Worm (Caenorhabditis elegans) whole organism, L1 larva: Measurements from ENCODE around the gene col-71.
A peak's percentile ranks its signal among the peaks of the same experiment; 100 is the strongest.

ENCODE experiments used
- alr-1 ChIP-seq: fragments of 200-800 bp; sonication (Bioruptor generic); optimal IDR thresholded peaks from 2 replicates; lab custom pipeline; 2018; ENCODE audit warnings: borderline replicate concordance, mild to moderate bottlenecking, missing genetic modification characterization, missing compliant biosample characterization
- ama-1 ChIP-seq: fragments of 150-350 bp; optimal IDR thresholded peaks from 2 replicates; lab custom pipeline; 2014
- blmp-1 ChIP-seq: fragments of 150-350 bp; optimal IDR thresholded peaks from 2 replicates; lab custom pipeline; 2014; ENCODE audit warnings: missing biosample characterization, missing genetic modification characterization
- ceh-63 ChIP-seq: fragments of 200-800 bp; sonication (Bioruptor generic); optimal IDR thresholded peaks from 2 replicates; lab custom pipeline; 2018; ENCODE audit warnings: mild to moderate bottlenecking, missing genetic modification characterization, missing compliant biosample characterization
- ceh-88 ChIP-seq: fragments of 200-800 bp; sonication (Bioruptor generic); IDR thresholded peaks from 2 replicates; pipeline ENCODE4 v1.3.6; 2022; ENCODE audit warnings: missing genetic modification characterization, missing compliant biosample characterization
- ceh-90 ChIP-seq: sonication (generic microtip); optimal IDR thresholded peaks from 2 replicates; lab custom pipeline; 2016; ENCODE audit warnings: missing genetic modification characterization, missing compliant biosample characterization
- efl-1 ChIP-seq, 4 experiments: fragments of 150-350 bp; optimal IDR thresholded peaks in 3 of 4; peaks in 1 of 4; 1 replicate in 1 of 4; 2 replicates in 3 of 4; lab custom pipeline; 2014; ENCODE audit warnings: missing biosample characterization in 2 of 4, missing genetic modification characterization in 2 of 4, missing genetic modification reagents in 2 of 4
- efl-3 ChIP-seq: fragments of 200-800 bp; sonication (Bioruptor generic); optimal IDR thresholded peaks from 2 replicates; lab custom pipeline; 2018; ENCODE audit warnings: mild to moderate bottlenecking, missing genetic modification characterization, missing compliant biosample characterization
- egl-13 ChIP-seq: sonication (generic microtip); optimal IDR thresholded peaks from 2 replicates; lab custom pipeline; 2016; ENCODE audit warnings: missing genotype, missing genetic modification reagents, missing genetic modification characterization, missing compliant biosample characterization
- egl-27 ChIP-seq, 2 experiments: fragments of 150-350 bp in 1 of 2; sonication (generic microtip); optimal IDR thresholded peaks; 3 replicates each; lab custom pipeline; 2017 to 2018; ENCODE audit warnings: missing biosample characterization in 2 of 2, missing genetic modification characterization in 2 of 2, missing genetic modification reagents in 2 of 2
- elt-2 ChIP-seq: sonication (generic microtip); optimal IDR thresholded peaks from 2 replicates; lab custom pipeline; 2016; ENCODE audit warnings: missing genetic modification characterization, mild to moderate bottlenecking, inconsistent platforms, missing compliant biosample characterization, missing genetic modification reagents
- elt-3 ChIP-seq, 6 experiments: fragments of 150-350 bp in 1 of 6; sonication (generic microtip); optimal IDR thresholded peaks; 2 replicates each; lab custom pipeline; 2017 to 2018; ENCODE audit warnings: missing biosample characterization in 6 of 6, missing genetic modification characterization in 6 of 6, inconsistent platforms in 1 of 6
- fkh-4 ChIP-seq: sonication (generic microtip); optimal IDR thresholded peaks from 2 replicates; lab custom pipeline; 2016; ENCODE audit warnings: missing compliant biosample characterization, missing genetic modification characterization, borderline replicate concordance
- fkh-8 ChIP-seq: sonication (generic microtip); optimal IDR thresholded peaks from 2 replicates; lab custom pipeline; 2016; ENCODE audit warnings: mild to moderate bottlenecking, missing genetic modification characterization, missing compliant biosample characterization
- hpl-2 ChIP-seq: fragments of 150-350 bp; optimal IDR thresholded peaks from 2 replicates; lab custom pipeline; 2014; ENCODE audit warnings: missing biosample characterization, missing genetic modification reagents, missing genetic modification characterization
- lin-15B ChIP-seq: fragments of 150-350 bp; sonication (generic microtip); optimal IDR thresholded peaks from 3 replicates; lab custom pipeline; 2014; ENCODE audit warnings: missing biosample characterization, missing genetic modification characterization
- lin-35 ChIP-seq, 2 experiments: fragments of 150-350 bp; optimal IDR thresholded peaks; 2 replicates each; lab custom pipeline; 2014; ENCODE audit warnings: missing biosample characterization in 2 of 2, missing genetic modification characterization in 2 of 2, missing genetic modification reagents in 2 of 2
- lir-3 ChIP-seq: sonication (generic microtip); optimal IDR thresholded peaks from 2 replicates; lab custom pipeline; 2016; ENCODE audit warnings: mild to moderate bottlenecking, missing genetic modification characterization, moderate library complexity, missing compliant biosample characterization; ENCODE audit not compliant: poor library complexity
- lsy-2 ChIP-seq, 2 experiments: fragments of 150-350 bp; optimal IDR thresholded peaks; 2 replicates each; lab custom pipeline; 2014; ENCODE audit warnings: missing biosample characterization in 2 of 2, missing genetic modification characterization in 2 of 2
- mab-9 ChIP-seq: fragments of 200-800 bp; sonication (Bioruptor generic); IDR thresholded peaks from 2 replicates; pipeline ENCODE4 v1.3.6; 2022; ENCODE audit warnings: missing genetic modification reagents, missing genetic modification characterization, missing compliant biosample characterization
- nhr-12 ChIP-seq: sonication (generic microtip); optimal IDR thresholded peaks from 2 replicates; lab custom pipeline; 2017; ENCODE audit warnings: missing biosample characterization, missing genetic modification characterization
- nhr-19 ChIP-seq: fragments of 200-800 bp; sonication (Bioruptor generic); conservative IDR thresholded peaks from 2 replicates; pipeline ENCODE4 v1.3.6; 2022; ENCODE audit warnings: missing genetic modification characterization, missing compliant biosample characterization
- nhr-28 ChIP-seq: fragments of 150-350 bp; optimal IDR thresholded peaks from 2 replicates; lab custom pipeline; 2014; ENCODE audit warnings: missing biosample characterization, missing genetic modification characterization
- nhr-71 ChIP-seq: sonication (generic microtip); optimal IDR thresholded peaks from 2 replicates; lab custom pipeline; 2016; ENCODE audit warnings: mild to moderate bottlenecking, missing genetic modification characterization, moderate library complexity, missing compliant biosample characterization
- nhr-85 ChIP-seq: sonication (generic microtip); peaks from one replicate; lab custom pipeline; 2016; ENCODE audit warnings: missing genetic modification characterization, inconsistent platforms, missing compliant biosample characterization
- snpc-4 ChIP-seq: fragments of 150-350 bp; optimal IDR thresholded peaks from 2 replicates; lab custom pipeline; 2014; ENCODE audit warnings: missing biosample characterization, missing genetic modification characterization
- snu-23 ChIP-seq: sonication (generic microtip); optimal IDR thresholded peaks from 2 replicates; lab custom pipeline; 2016; ENCODE audit warnings: missing genetic modification characterization, missing compliant biosample characterization
- sox-4 ChIP-seq: sonication (generic microtip); optimal IDR thresholded peaks from 2 replicates; lab custom pipeline; 2016; ENCODE audit warnings: missing genetic modification characterization, missing compliant biosample characterization
- sptf-1 ChIP-seq: fragments of 150-350 bp; optimal IDR thresholded peaks from 2 replicates; lab custom pipeline; 2014; ENCODE audit warnings: missing biosample characterization, missing genetic modification characterization
- tbx-2 ChIP-seq: sonication (generic microtip); optimal IDR thresholded peaks from 2 replicates; lab custom pipeline; 2016; ENCODE audit warnings: missing genetic modification characterization, missing compliant biosample characterization
- tlp-1 ChIP-seq: fragments of 150-350 bp; optimal IDR thresholded peaks from 2 replicates; lab custom pipeline; 2014; ENCODE audit warnings: missing biosample characterization, missing genetic modification characterization
- unc-86 ChIP-seq: sonication (generic microtip); optimal IDR thresholded peaks from 2 replicates; lab custom pipeline; 2016; ENCODE audit warnings: missing genetic modification characterization, missing compliant biosample characterization
- vab-15 ChIP-seq: sonication (generic microtip); optimal IDR thresholded peaks from 2 replicates; lab custom pipeline; 2017; ENCODE audit warnings: missing genotype, mild to moderate bottlenecking, missing genetic modification characterization, missing compliant biosample characterization
- zip-4 ChIP-seq: fragments of 200-800 bp; sonication (Bioruptor generic); optimal IDR thresholded peaks from 2 replicates; lab custom pipeline; 2018; ENCODE audit warnings: mild to moderate bottlenecking, missing genetic modification characterization, moderate library complexity, missing compliant biosample characterization

col-71 gene

DNA sequence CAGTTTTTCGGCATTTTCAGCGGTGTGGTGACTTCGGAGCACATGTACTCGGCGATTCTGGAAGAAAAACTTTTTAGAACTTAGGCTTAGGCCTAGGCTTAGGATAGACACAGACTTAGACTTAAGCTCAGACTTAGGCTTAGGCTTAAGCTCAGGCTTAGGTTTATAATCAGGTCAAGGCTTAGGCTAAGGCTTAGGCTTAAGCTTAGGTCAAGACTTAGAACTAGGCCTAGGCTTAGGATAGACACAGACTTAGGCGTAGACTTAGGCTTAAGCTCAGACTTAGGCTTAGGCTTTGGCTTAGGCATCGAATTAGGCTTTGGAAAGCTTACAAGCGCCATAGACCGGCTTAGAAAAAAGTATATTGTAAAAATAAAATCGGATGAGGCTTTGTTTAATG is 25.8 kb downstream of the col-71 start:
- no peak for TF ChIP-seq hpl-2 (GFP tag; lab: Kevin White, UChicago)
- no peak for TF ChIP-seq ceh-88 (GFP tag; lab: Robert Waterston, UW)
- no peak for TF ChIP-seq blmp-1 (tag; lab: Kevin White, UChicago)
- no peak for TF ChIP-seq elt-3 (tag; optimal IDR thresholded peaks at IDR 0.05; lab: Kevin White, UChicago)
- TF ChIP-seq elt-2 (tag; lab: Kevin White, UChicago) = no peak
- TF ChIP-seq egl-13 (tag; lab: Kevin White, UChicago) = no peak
- no peak for TF ChIP-seq ceh-63 (GFP tag; lab: Kevin White, UChicago)
- no peak for TF ChIP-seq vab-15 (tag; lab: Kevin White, UChicago)
- no peak for TF ChIP-seq alr-1 (tag; lab: Kevin White, UChicago)
- no peak for TF ChIP-seq lir-3 (tag; lab: Kevin White, UChicago)
- no peak for TF ChIP-seq fkh-8
- TF ChIP-seq lin-15B (tag; lab: Kevin White, UChicago) = no peak
- TF ChIP-seq ceh-90 (tag; lab: Kevin White, UChicago) = no peak

DNA sequence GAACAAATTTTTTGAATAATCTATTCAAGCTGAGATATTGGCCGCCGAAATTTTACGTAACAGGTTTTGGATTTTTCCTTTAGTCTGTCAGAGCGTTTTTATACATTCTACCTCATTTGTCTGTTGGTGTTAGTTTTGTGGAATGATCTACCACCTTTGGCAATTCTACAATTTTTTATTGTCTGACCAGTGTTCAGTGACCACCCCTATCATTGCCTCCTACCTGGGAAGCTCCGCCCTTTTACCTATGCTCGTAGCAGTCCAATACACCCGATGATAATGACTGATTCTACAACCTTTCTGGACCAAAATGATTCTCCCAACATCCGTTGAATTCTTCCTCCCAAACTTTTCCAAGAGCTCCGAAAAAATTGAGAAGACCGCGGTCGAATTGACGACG is 28.6 kb downstream of the col-71 start, which contains the start of gene sdz-32:
Gene sdz-32, plus strand, starts transcription at position 301 of the 400 bp plus-strand sequence.
- no peak for TF ChIP-seq nhr-85 (tag; lab: Kevin White, UChicago)
- no peak for TF ChIP-seq egl-27 (tag; optimal IDR thresholded peaks at IDR 0.05; lab: Kevin White, UChicago)
- no peak for TF ChIP-seq unc-86 (tag; lab: Kevin White, UChicago)
- TF ChIP-seq nhr-19 (GFP tag; lab: Robert Waterston, UW) = no peak

DNA sequence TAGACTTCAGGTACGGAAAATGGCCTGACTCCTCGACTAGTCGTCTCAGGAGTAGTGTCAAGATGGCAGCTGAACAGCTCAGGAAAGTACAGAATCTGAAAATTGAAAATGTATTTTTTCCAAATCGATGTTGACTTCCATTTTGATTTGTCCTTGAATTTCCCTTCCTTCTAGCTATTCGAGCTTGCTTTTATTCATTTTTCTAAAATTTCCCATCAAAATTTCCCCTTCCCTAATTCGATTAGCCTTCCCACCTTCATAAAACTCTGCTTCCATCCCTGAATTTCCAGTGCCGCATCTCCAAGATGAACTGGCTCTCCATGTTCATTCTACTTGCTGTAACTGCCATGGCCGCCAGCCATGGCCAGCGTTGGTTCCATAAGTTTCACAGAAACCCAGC is 29.6 kb downstream of the col-71 start, which contains the start of gene Y49F6B.6:
Gene Y49F6B.6, plus strand, starts transcription at position 301 of the 400 bp plus-strand sequence.
- no peak for TF ChIP-seq snpc-4 (tag; lab: Kevin White, UChicago)

DNA sequence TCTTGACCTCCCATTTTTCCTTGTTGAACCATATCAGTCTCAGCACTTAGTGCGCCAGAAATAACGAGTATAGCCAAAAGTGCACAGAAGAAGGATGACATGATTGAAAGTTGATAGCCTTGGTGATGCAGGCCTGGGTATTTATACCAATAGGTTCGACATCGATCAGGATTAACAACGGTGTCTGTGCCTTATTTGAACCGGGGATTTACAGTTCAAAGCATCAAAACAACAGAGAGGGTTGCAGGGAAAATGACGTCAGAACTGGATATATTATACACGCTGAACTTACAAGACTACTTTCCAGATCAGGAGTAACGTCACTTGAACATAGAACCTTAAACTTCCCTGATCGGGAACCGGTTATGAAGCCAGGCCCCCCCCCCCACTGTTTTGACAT is 30.1 kb downstream of the col-71 start, which contains the start of gene Y49F6B.12:
Gene Y49F6B.12, minus strand, starts transcription at position 101 of the 400 bp plus-strand sequence.
- TF ChIP-seq ama-1 (lab: Kevin White, UChicago) (no peak), sox-4 (tag; lab: Kevin White, UChicago) (no peak)

DNA sequence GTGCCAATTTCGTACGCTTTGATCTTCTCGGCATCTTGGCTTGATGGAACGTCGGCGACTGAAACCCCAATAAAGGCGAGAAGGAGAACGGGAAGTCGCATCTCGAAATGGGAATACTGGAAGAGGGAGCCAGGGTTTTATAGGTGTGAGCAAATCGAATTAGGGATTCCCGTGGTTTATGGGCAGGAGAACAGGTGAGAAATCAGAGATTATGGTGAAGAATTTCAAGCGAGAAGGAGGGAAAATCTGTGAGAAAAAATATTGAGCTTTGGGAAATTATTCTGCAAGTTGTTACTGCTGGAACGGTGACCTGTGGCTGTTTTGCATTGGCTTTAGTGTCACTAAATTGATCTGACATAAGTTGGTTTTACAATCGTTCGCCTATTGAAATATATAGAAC is 30.8 kb downstream of the col-71 start, which contains the start of gene Y49F6B.13:
Gene Y49F6B.13, minus strand, starts transcription at position 101 of the 400 bp plus-strand sequence.
- TF ChIP-seq lin-35 (GFP tag; optimal IDR thresholded peaks at IDR 0.05; lab: Kevin White, UChicago) = no peak
- TF ChIP-seq efl-1 (optimal IDR thresholded peaks at IDR 0.05; lab: Kevin White, UChicago) = no peak
- peak in 1 of 2 experiments; percentile 47 for TF ChIP-seq efl-1 (GFP tag; optimal IDR thresholded peaks at IDR 0.05 in 1 of 2; lab: Kevin White, UChicago)

DNA sequence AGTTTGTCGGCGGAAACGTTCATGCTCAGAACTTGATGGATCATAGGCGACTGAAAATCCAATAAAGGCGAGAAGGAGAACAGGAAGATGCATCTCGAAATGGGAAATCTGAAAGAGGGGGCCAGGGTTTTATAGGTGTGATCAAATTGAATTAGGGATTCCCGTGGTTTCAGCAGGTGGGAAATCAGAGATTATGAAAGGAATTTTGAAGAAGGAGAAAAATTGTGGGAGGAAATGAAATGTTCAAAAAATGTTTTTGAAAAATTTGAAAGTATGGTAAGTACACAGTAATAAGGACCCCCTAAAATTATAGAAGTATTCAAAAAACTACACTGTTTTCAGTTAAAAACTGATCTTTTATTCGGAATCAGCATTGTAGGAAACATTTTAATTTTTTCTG is 31.8 kb downstream of the col-71 start, which contains the start of gene Y49F6B.20:
Gene Y49F6B.20, minus strand, starts transcription at position 101 of the 400 bp plus-strand sequence.
- TF ChIP-seq nhr-28 (tag; lab: Kevin White, UChicago) (no peak), tlp-1 (tag; lab: Kevin White, UChicago) (no peak), sptf-1 (no peak), ama-1 (lab: Kevin White, UChicago) (no peak), fkh-4 (no peak), nhr-12 (tag; lab: Kevin White, UChicago) (no peak), vab-15 (tag; lab: Kevin White, UChicago) (no peak), zip-4 (no peak), nhr-71 (tag; lab: Kevin White, UChicago) (no peak), efl-3 (no peak), mab-9 (no peak), tbx-2 (tag; lab: Kevin White, UChicago) (no peak), snu-23 (GFP tag; lab: Kevin White, UChicago) (no peak), lsy-2 (tag; optimal IDR thresholded peaks at IDR 0.05; lab: Kevin White, UChicago) (no peak)
